Worm (Caenorhabditis elegans) whole organism, L2 larva: ENCODE results near the gene srd-56.

Source experiments
- C34F6.9 ChIP-seq: fragments of 150-350 bp; optimal IDR thresholded peaks from 2 replicates; lab custom pipeline; 2014; ENCODE audit warnings: missing biosample characterization, missing genetic modification characterization
- F13H6.1 ChIP-seq: sonication (generic microtip); optimal IDR thresholded peaks from 2 replicates; lab custom pipeline; 2016; ENCODE audit warnings: missing genetic modification characterization, missing compliant biosample characterization
- R02D3.7 ChIP-seq: fragments of 150-350 bp; optimal IDR thresholded peaks from 2 replicates; lab custom pipeline; 2014; ENCODE audit warnings: missing biosample characterization, missing genetic modification characterization
- Y55F3AM.14 ChIP-seq: fragments of 200-800 bp; sonication (Bioruptor generic); optimal IDR thresholded peaks from 2 replicates; lab custom pipeline; 2018; ENCODE audit warnings: mild to moderate bottlenecking, missing genetic modification characterization, missing compliant biosample characterization
- ZK546.5 ChIP-seq: sonication (generic microtip); optimal IDR thresholded peaks from 2 replicates; lab custom pipeline; 2017; ENCODE audit warnings: missing biosample characterization, missing genetic modification characterization
- alr-1 ChIP-seq: fragments of 150-350 bp; optimal IDR thresholded peaks from 2 replicates; lab custom pipeline; 2014; ENCODE audit warnings: missing biosample characterization, missing genetic modification characterization
- aly-2 ChIP-seq: fragments of 150-350 bp; optimal IDR thresholded peaks from 2 replicates; lab custom pipeline; 2014; ENCODE audit warnings: missing biosample characterization, missing genetic modification characterization
- ama-1 ChIP-seq: fragments of 150-350 bp; optimal IDR thresholded peaks from 2 replicates; lab custom pipeline; 2018; ENCODE audit warnings: inconsistent platforms
- blmp-1 ChIP-seq: sonication (generic microtip); optimal IDR thresholded peaks from 2 replicates; lab custom pipeline; 2017; ENCODE audit warnings: missing genetic modification characterization, mild to moderate bottlenecking, missing compliant biosample characterization, antibody characterized with exemption, moderate library complexity; ENCODE audit not compliant: insufficient read depth
- ceh-16 ChIP-seq: fragments of 150-350 bp; optimal IDR thresholded peaks from 2 replicates; lab custom pipeline; 2014; ENCODE audit warnings: missing biosample characterization, missing genetic modification characterization
- ceh-82 ChIP-seq: fragments of 150-350 bp; optimal IDR thresholded peaks from 2 replicates; lab custom pipeline; 2014; ENCODE audit warnings: missing biosample characterization, missing genetic modification characterization
- crh-2 ChIP-seq: sonication (generic microtip); optimal IDR thresholded peaks from 2 replicates; lab custom pipeline; 2017; ENCODE audit warnings: missing biosample characterization, missing genetic modification characterization
- dmd-4 ChIP-seq: sonication (generic microtip); optimal IDR thresholded peaks from 2 replicates; lab custom pipeline; 2017; ENCODE audit warnings: missing biosample characterization, missing genetic modification characterization
- egl-27 ChIP-seq: sonication (generic microtip); optimal IDR thresholded peaks from 3 replicates; lab custom pipeline; 2017; ENCODE audit warnings: missing biosample characterization, missing genetic modification reagents, missing genetic modification characterization
- elt-1 ChIP-seq: fragments of 150-350 bp; optimal IDR thresholded peaks from 2 replicates; lab custom pipeline; 2014; ENCODE audit warnings: missing biosample characterization, missing genetic modification characterization
- elt-3 ChIP-seq: sonication (generic microtip); optimal IDR thresholded peaks from 2 replicates; lab custom pipeline; 2017; ENCODE audit warnings: missing biosample characterization, missing genetic modification characterization
- fos-1 ChIP-seq: fragments of 150-350 bp; optimal IDR thresholded peaks from 2 replicates; lab custom pipeline; 2014; ENCODE audit warnings: missing biosample characterization, missing genetic modification characterization
- gmeb-1 ChIP-seq: fragments of 150-350 bp; optimal IDR thresholded peaks from 2 replicates; lab custom pipeline; 2014; ENCODE audit warnings: missing biosample characterization, missing genetic modification characterization
- lin-11 ChIP-seq: fragments of 150-350 bp; sonication (generic microtip); optimal IDR thresholded peaks from 2 replicates; lab custom pipeline; 2014; ENCODE audit warnings: missing biosample characterization, missing genetic modification characterization, inconsistent platforms, mixed read lengths
- lin-13 ChIP-seq: fragments of 150-350 bp; optimal IDR thresholded peaks from 2 replicates; lab custom pipeline; 2014; ENCODE audit warnings: missing biosample characterization, missing genetic modification reagents, missing genetic modification characterization
- lin-39 ChIP-seq: fragments of 150-350 bp; optimal IDR thresholded peaks from 2 replicates; lab custom pipeline; 2014; ENCODE audit warnings: missing biosample characterization, missing genetic modification reagents, missing genetic modification characterization
- lsy-2 ChIP-seq, 2 experiments: fragments of 150-350 bp in 1 of 2; sonication (generic microtip) in 1 of 2; optimal IDR thresholded peaks; 2 replicates each; lab custom pipeline; 2014 to 2017; ENCODE audit warnings: missing biosample characterization in 2 of 2, missing genetic modification characterization in 2 of 2
- mab-5 ChIP-seq: fragments of 150-350 bp; optimal IDR thresholded peaks from 2 replicates; lab custom pipeline; 2014; ENCODE audit warnings: missing biosample characterization, missing genetic modification characterization
- mbf-1 ChIP-seq: sonication (generic microtip); optimal IDR thresholded peaks from 2 replicates; lab custom pipeline; 2017; ENCODE audit warnings: missing biosample characterization, missing genetic modification characterization
- mdl-1 ChIP-seq, 2 experiments: fragments of 150-350 bp in 1 of 2; sonication (generic microtip) in 1 of 2; optimal IDR thresholded peaks; 2 replicates each; lab custom pipeline; 2017; ENCODE audit warnings: missing biosample characterization in 2 of 2, missing genetic modification characterization in 2 of 2
- nhr-10 ChIP-seq: sonication (generic microtip); optimal IDR thresholded peaks from 2 replicates; lab custom pipeline; 2017; ENCODE audit warnings: missing biosample characterization, missing genetic modification characterization
- nhr-11 ChIP-seq: fragments of 150-350 bp; optimal IDR thresholded peaks from 2 replicates; lab custom pipeline; 2014; ENCODE audit warnings: missing biosample characterization, missing genetic modification characterization
- nhr-12 ChIP-seq: fragments of 150-350 bp; optimal IDR thresholded peaks from 2 replicates; lab custom pipeline; 2014; ENCODE audit warnings: missing biosample characterization, missing genetic modification characterization
- nhr-129 ChIP-seq: fragments of 150-350 bp; optimal IDR thresholded peaks from 2 replicates; lab custom pipeline; 2014; ENCODE audit warnings: missing biosample characterization, missing genetic modification characterization
- nhr-21 ChIP-seq: fragments of 150-350 bp; optimal IDR thresholded peaks from 2 replicates; lab custom pipeline; 2014; ENCODE audit warnings: missing biosample characterization, missing genetic modification characterization
- nhr-23 ChIP-seq: fragments of 150-350 bp; optimal IDR thresholded peaks from 2 replicates; lab custom pipeline; 2014; ENCODE audit warnings: missing biosample characterization, missing genetic modification reagents, missing genetic modification characterization
- nhr-237 ChIP-seq: fragments of 150-350 bp; optimal IDR thresholded peaks from 2 replicates; lab custom pipeline; 2014; ENCODE audit warnings: missing biosample characterization, missing genetic modification characterization
- nhr-25 ChIP-seq: fragments of 150-350 bp; sonication (generic microtip); optimal IDR thresholded peaks from 3 replicates; lab custom pipeline; 2014; ENCODE audit warnings: missing biosample characterization, missing genetic modification characterization
- nhr-6 ChIP-seq: fragments of 150-350 bp; optimal IDR thresholded peaks from 2 replicates; lab custom pipeline; 2014; ENCODE audit warnings: missing biosample characterization, missing genetic modification characterization
- nhr-77 ChIP-seq: fragments of 150-350 bp; optimal IDR thresholded peaks from 2 replicates; lab custom pipeline; 2014; ENCODE audit warnings: missing biosample characterization, missing genetic modification characterization
- peb-1 ChIP-seq: fragments of 150-350 bp; optimal IDR thresholded peaks from 2 replicates; lab custom pipeline; 2014; ENCODE audit warnings: missing biosample characterization, missing genetic modification characterization
- sem-4 ChIP-seq: fragments of 150-350 bp; optimal IDR thresholded peaks from 2 replicates; lab custom pipeline; 2014; ENCODE audit warnings: missing biosample characterization, missing genetic modification reagents, missing genetic modification characterization
- skn-1 ChIP-seq: sonication (generic microtip); optimal IDR thresholded peaks from 2 replicates; lab custom pipeline; 2017; ENCODE audit warnings: missing biosample characterization, missing genetic modification characterization
- sma-3 ChIP-seq: sonication (generic microtip); optimal IDR thresholded peaks from 2 replicates; lab custom pipeline; 2016; ENCODE audit warnings: missing genetic modification reagents, missing genetic modification characterization, missing compliant biosample characterization
- sma-9 ChIP-seq, 2 experiments: fragments of 150-350 bp in 1 of 2; sonication (generic microtip) in 1 of 2; optimal IDR thresholded peaks; 2 replicates each; lab custom pipeline; 2014 to 2016; ENCODE audit warnings: missing genetic modification characterization in 2 of 2, mild to moderate bottlenecking in 1 of 2, missing biosample characterization in 1 of 2, missing compliant biosample characterization in 1 of 2, missing genetic modification reagents in 1 of 2, moderate library complexity in 1 of 2
- snpc-4 ChIP-seq: fragments of 150-350 bp; optimal IDR thresholded peaks from 2 replicates; lab custom pipeline; 2014; ENCODE audit warnings: missing biosample characterization, missing genetic modification characterization
- unc-39 ChIP-seq: fragments of 150-350 bp; optimal IDR thresholded peaks from 2 replicates; lab custom pipeline; 2014; ENCODE audit warnings: missing biosample characterization, missing genetic modification characterization
- unc-55 ChIP-seq: fragments of 150-350 bp; sonication (generic microtip); optimal IDR thresholded peaks from 3 replicates; lab custom pipeline; 2014; ENCODE audit warnings: missing biosample characterization, missing genetic modification reagents, missing genetic modification characterization
- unc-62 ChIP-seq: fragments of 150-350 bp; optimal IDR thresholded peaks from 2 replicates; lab custom pipeline; 2014; ENCODE audit warnings: missing biosample characterization, missing genetic modification reagents, missing genetic modification characterization
- zag-1 ChIP-seq: fragments of 150-350 bp; optimal IDR thresholded peaks from 2 replicates; lab custom pipeline; 2014; ENCODE audit warnings: missing biosample characterization, missing genetic modification characterization
- ztf-1 ChIP-seq: fragments of 200-800 bp; sonication (Bioruptor generic); conservative IDR thresholded peaks from 2 replicates; pipeline ENCODE4 v1.3.6; 2022; ENCODE audit warnings: missing genetic modification characterization, missing compliant biosample characterization
- ztf-11 ChIP-seq: sonication (generic microtip); optimal IDR thresholded peaks from 2 replicates; lab custom pipeline; 2017; ENCODE audit warnings: missing biosample characterization, missing genetic modification characterization
- ztf-4 ChIP-seq: fragments of 150-350 bp; optimal IDR thresholded peaks from 2 replicates; lab custom pipeline; 2014; ENCODE audit warnings: missing biosample characterization, missing genetic modification characterization

srd-56 gene

ce11 chrII:7204951-7205350 lies 1.9 kb upstream of the srd-56 start, which contains the start of gene srd-58:
srd-58 (minus strand) TSS chrII:7205051.
- TF ChIP-seq peb-1 (tag; lab: Kevin White, UChicago), result no peak
- no peak for TF ChIP-seq sem-4 (tag; lab: Kevin White, UChicago)
- TF ChIP-seq lin-39 (tag; lab: Kevin White, UChicago), result no peak
- TF ChIP-seq nhr-129 (tag; lab: Kevin White, UChicago), result no peak
- TF ChIP-seq unc-39 (tag; lab: Kevin White, UChicago), result no peak
- TF ChIP-seq gmeb-1 (tag; lab: Kevin White, UChicago), result no peak
- TF ChIP-seq, all 48 proteins: peak for 0

ce11 chrII:7200051-7200599 lies 2.9 kb downstream of the srd-56 start, which contains the start of gene pcrg-1:
pcrg-1 (plus strand) TSS chrII:7200549.
- TF ChIP-seq nhr-129 (tag; lab: Kevin White, UChicago) (peak; percentile 76), sma-9 (GFP tag; optimal IDR thresholded peaks at IDR 0.05; lab: Kevin White, UChicago) (peak; percentile 94), sma-9 (tag; optimal IDR thresholded peaks at IDR 0.05; lab: Kevin White, UChicago) (no peak), ztf-4 (peak; percentile 75), ztf-11 (tag; lab: Kevin White, UChicago) (no peak), aly-2 (tag; lab: Kevin White, UChicago) (no peak), sem-4 (tag; lab: Kevin White, UChicago) (no peak), nhr-10 (no peak), nhr-12 (tag; lab: Kevin White, UChicago) (no peak), elt-1 (tag; lab: Kevin White, UChicago) (no peak), F13H6.1 (peak; percentile 74), C34F6.9 (tag; lab: Kevin White, UChicago) (peak; percentile 64), lin-13 (GFP tag; lab: Kevin White, UChicago) (peak; percentile 67), ceh-16 (tag; lab: Kevin White, UChicago) (no peak), nhr-77 (tag; lab: Kevin White, UChicago) (peak; percentile 8), lsy-2 (tag; optimal IDR thresholded peaks at IDR 0.05; lab: Kevin White, UChicago) (peak; percentile 55 to 79), nhr-6 (tag; lab: Kevin White, UChicago) (no peak), mdl-1 (tag; optimal IDR thresholded peaks at IDR 0.05; lab: Kevin White, UChicago) (peak in 1 of 2 experiments; percentile 8), nhr-23 (tag; lab: Kevin White, UChicago) (no peak), peb-1 (tag; lab: Kevin White, UChicago) (no peak), zag-1 (no peak), fos-1 (tag; lab: Kevin White, UChicago) (peak; percentile 15), ZK546.5 (tag; lab: Kevin White, UChicago) (no peak), lin-11 (tag; lab: Kevin White, UChicago) (peak; percentile 55), sma-3 (peak; percentile 86), nhr-25 (tag; lab: Kevin White, UChicago) (no peak), unc-39 (tag; lab: Kevin White, UChicago) (no peak), R02D3.7 (tag; lab: Kevin White, UChicago) (no peak), Y55F3AM.14 (GFP tag; lab: Kevin White, UChicago) (peak; percentile 87), snpc-4 (tag; lab: Kevin White, UChicago) (peak; percentile 99), lin-39 (tag; lab: Kevin White, UChicago) (no peak), mbf-1 (tag; lab: Kevin White, UChicago) (no peak), elt-3 (tag; lab: Kevin White, UChicago) (no peak), unc-62 (GFP tag; lab: Kevin White, UChicago) (no peak), ceh-82 (tag; lab: Kevin White, UChicago) (no peak), skn-1 (tag; lab: Kevin White, UChicago) (no peak), blmp-1 (peak; percentile 9), gmeb-1 (tag; lab: Kevin White, UChicago) (peak; percentile 72), unc-55 (peak; percentile 61), egl-27 (tag; lab: Kevin White, UChicago) (peak; percentile 60), nhr-237 (tag; lab: Kevin White, UChicago) (no peak), ama-1 (lab: Kevin White, UChicago) (no peak), ztf-1 (GFP tag; lab: Robert Waterston, UW) (no peak), dmd-4 (tag; lab: Kevin White, UChicago) (no peak), mab-5 (tag; lab: Kevin White, UChicago) (peak; percentile 9), nhr-11 (tag; lab: Kevin White, UChicago) (no peak), nhr-21 (tag; lab: Kevin White, UChicago) (peak; percentile 78), alr-1 (tag; lab: Kevin White, UChicago) (no peak), crh-2 (peak; percentile 44)
- TF ChIP-seq, all 48 proteins: peak for 21
